Fruit fly (Drosophila melanogaster) whole organism, embryonic: ENCODE data around the gene CG5498.

Experiments
- Bteb2 ChIP-seq: fragments of 200-800 bp; sonication (Bioruptor generic); optimal IDR thresholded peaks from 2 replicates; lab custom pipeline; 2016; ENCODE audit warnings: missing biosample characterization, missing genetic modification characterization
- CG10654 ChIP-seq: fragments of 200-800 bp; sonication (Bioruptor generic); optimal IDR thresholded peaks from 2 replicates; lab custom pipeline; 2016; ENCODE audit warnings: missing biosample characterization, missing genetic modification characterization
- CG12155 ChIP-seq: fragments of 200-800 bp; sonication (Bioruptor generic); optimal IDR thresholded peaks from 3 replicates; lab custom pipeline; 2016; ENCODE audit warnings: missing biosample characterization, missing genetic modification characterization
- CG12236 ChIP-seq: fragments of 200-800 bp; sonication (Bioruptor generic); optimal IDR thresholded peaks from 2 replicates; lab custom pipeline; 2016; ENCODE audit warnings: missing biosample characterization, missing genetic modification characterization
- CG12299 ChIP-seq: fragments of 200-800 bp; sonication (Bioruptor generic); optimal IDR thresholded peaks from 2 replicates; lab custom pipeline; 2018; ENCODE audit warnings: missing biosample characterization, mild to moderate bottlenecking, missing genetic modification characterization
- CG17186 ChIP-seq: fragments of 200-800 bp; sonication (Bioruptor generic); optimal IDR thresholded peaks from 3 replicates; lab custom pipeline; 2017; ENCODE audit warnings: missing biosample characterization, missing genetic modification reagents, missing genetic modification characterization
- CG17568 ChIP-seq: fragments of 200-800 bp; sonication (Bioruptor generic); optimal IDR thresholded peaks from 2 replicates; lab custom pipeline; 2018; ENCODE audit warnings: missing biosample characterization, mild to moderate bottlenecking, missing genetic modification characterization, moderate library complexity
- CG33213 ChIP-seq: fragments of 200-800 bp; sonication (Bioruptor generic); optimal IDR thresholded peaks from 3 replicates; lab custom pipeline; 2016; ENCODE audit warnings: missing biosample characterization, missing genetic modification characterization
- CG3726 ChIP-seq: fragments of 200-800 bp; sonication (Bioruptor generic); IDR thresholded peaks from 3 replicates; pipeline ENCODE4, ENCODE4 v1.3.6; 2022; ENCODE audit warnings: missing biosample characterization, missing genetic modification characterization
- CG6854 ChIP-seq: fragments of 200-800 bp; sonication (Bioruptor generic); optimal IDR thresholded peaks from 3 replicates; lab custom pipeline; 2017; ENCODE audit warnings: missing biosample characterization, mild to moderate bottlenecking, missing genetic modification characterization
- CG7963 ChIP-seq: fragments of 200-800 bp; sonication (Bioruptor generic); IDR thresholded peaks from 3 replicates; pipeline ENCODE4 v1.3.6; 2022; ENCODE audit warnings: missing biosample characterization, missing genetic modification characterization; ENCODE audit not compliant: partially characterized antibody
- CG8290 ChIP-seq, 3 experiments: fragments of 200-800 bp; sonication (Bioruptor generic); optimal IDR thresholded peaks; 2 replicates each; lab custom pipeline; 2016 to 2019; ENCODE audit warnings: missing biosample characterization in 3 of 3, missing genetic modification characterization in 3 of 3, mild to moderate bottlenecking in 2 of 3, moderate library complexity in 1 of 3
- CG8478 ChIP-seq: fragments of >200 bp; optimal IDR thresholded peaks from 2 replicates; lab custom pipeline; 2018
- CG8765 ChIP-seq: fragments of 200-800 bp; sonication (Bioruptor generic); IDR thresholded peaks from 2 replicates; pipeline ENCODE4 v1.3.6; 2022; ENCODE audit warnings: missing biosample characterization, missing genetic modification characterization
- CG8924 ChIP-seq: fragments of 200-800 bp; optimal IDR thresholded peaks from 3 replicates; lab custom pipeline; 2019; ENCODE audit warnings: missing biosample characterization, mild to moderate bottlenecking, missing genetic modification characterization, moderate library complexity
- CG9727 ChIP-seq: fragments of 200-800 bp; sonication (Bioruptor generic); optimal IDR thresholded peaks from 3 replicates; lab custom pipeline; 2017; ENCODE audit warnings: missing biosample characterization, mild to moderate bottlenecking, missing genetic modification characterization
- CG9876 ChIP-seq: fragments of 200-800 bp; sonication (Bioruptor generic); optimal IDR thresholded peaks from 2 replicates; lab custom pipeline; 2016; ENCODE audit warnings: missing biosample characterization, missing genetic modification characterization
- Dll ChIP-seq: fragments of 200-800 bp; sonication (Bioruptor generic); IDR thresholded peaks from 4 replicates; pipeline ENCODE4 v1.3.6; 2022; ENCODE audit warnings: missing biosample characterization, missing genetic modification characterization; ENCODE audit not compliant: partially characterized antibody
- Doc3 ChIP-seq: fragments of 200-800 bp; sonication (Bioruptor generic); IDR thresholded peaks from 3 replicates; pipeline ENCODE4 v1.3.6; 2022; ENCODE audit warnings: missing biosample characterization, missing genetic modification characterization; ENCODE audit not compliant: partially characterized antibody
- E2f1 ChIP-seq: fragments of 200-800 bp; sonication (Bioruptor generic); IDR thresholded peaks from 2 replicates; pipeline ENCODE4 v1.3.6; 2022; ENCODE audit warnings: missing biosample characterization, missing genetic modification characterization
- Gug ChIP-seq: fragments of 200-800 bp; sonication (Bioruptor generic); IDR thresholded peaks from 4 replicates; pipeline ENCODE4 v1.3.6; 2022; ENCODE audit warnings: missing biosample characterization, missing genetic modification characterization
- Hmr ChIP-seq: fragments of 200-800 bp; sonication (Bioruptor generic); optimal IDR thresholded peaks from 3 replicates; lab custom pipeline; 2017; ENCODE audit warnings: mild to moderate bottlenecking, missing biosample characterization, missing genetic modification reagents, missing genetic modification characterization
- Hr78 ChIP-seq, 2 experiments: fragments of 200-800 bp in 1 of 2; fragments of >200 bp in 1 of 2; sonication (Bioruptor generic) in 1 of 2; optimal IDR thresholded peaks; 2 replicates each; lab custom pipeline; 2017 to 2019; ENCODE audit warnings: missing biosample characterization in 2 of 2, missing genetic modification characterization in 2 of 2, mild to moderate bottlenecking in 1 of 2, moderate library complexity in 1 of 2
- Neu2 ChIP-seq: fragments of 200-800 bp; sonication (Bioruptor generic); optimal IDR thresholded peaks from 3 replicates; lab custom pipeline; 2016; ENCODE audit warnings: missing biosample characterization, missing genetic modification characterization, borderline replicate concordance
- Nf-YB ChIP-seq: fragments of 200-800 bp; sonication (Bioruptor generic); optimal IDR thresholded peaks from 3 replicates; lab custom pipeline; 2019; ENCODE audit warnings: missing biosample characterization, mild to moderate bottlenecking, missing genetic modification characterization, moderate library complexity
- Opbp ChIP-seq: fragments of 200-800 bp; sonication (Bioruptor generic); IDR thresholded peaks from 3 replicates; pipeline ENCODE4 v1.3.6; 2022; ENCODE audit warnings: missing biosample characterization, missing genetic modification characterization; ENCODE audit not compliant: partially characterized antibody
- Optix ChIP-seq: fragments of 200-800 bp; sonication (Bioruptor generic); IDR thresholded peaks from 3 replicates; pipeline ENCODE4 v1.3.6; 2022; ENCODE audit warnings: missing biosample characterization, missing genetic modification characterization
- Pdp1 ChIP-seq, 2 experiments: fragments of 200-800 bp; sonication (Bioruptor generic); optimal IDR thresholded peaks; 3 replicates each; lab custom pipeline; 2016; ENCODE audit warnings: missing biosample characterization in 2 of 2, missing genetic modification characterization in 2 of 2, mild to moderate bottlenecking in 1 of 2, moderate library complexity in 1 of 2
- Sox100B ChIP-seq: fragments of 200-800 bp; sonication (Bioruptor generic); optimal IDR thresholded peaks from 3 replicates; lab custom pipeline; 2018; ENCODE audit warnings: missing biosample characterization, mild to moderate bottlenecking, missing genetic modification characterization
- Stat92E ChIP-seq, 3 experiments: fragments of >200 bp in 2 of 3; fragments of 200-800 bp in 1 of 3; sonication (Bioruptor generic) in 1 of 3; optimal IDR thresholded peaks; 2 replicates each; lab custom pipeline; 2017 to 2019; ENCODE audit warnings: missing biosample characterization in 3 of 3, missing genetic modification characterization in 3 of 3, mild to moderate bottlenecking in 1 of 3, moderate library complexity in 1 of 3
- ab ChIP-seq: fragments of 200-800 bp; sonication (Bioruptor generic); optimal IDR thresholded peaks from 2 replicates; lab custom pipeline; 2016; ENCODE audit warnings: missing biosample characterization, missing genetic modification characterization
- amos ChIP-seq: fragments of 200-800 bp; sonication (Bioruptor generic); IDR thresholded peaks from 2 replicates; pipeline ENCODE4 v1.3.6; 2022; ENCODE audit warnings: missing biosample characterization, missing genetic modification characterization; ENCODE audit not compliant: partially characterized antibody
- ci ChIP-seq: fragments of 200-800 bp; sonication (Bioruptor generic); IDR thresholded peaks from 3 replicates; pipeline ENCODE4 v1.3.6; 2022; ENCODE audit warnings: missing biosample characterization, missing genetic modification characterization
- cwo ChIP-seq: fragments of 200-800 bp; sonication (Bioruptor generic); optimal IDR thresholded peaks from 3 replicates; lab custom pipeline; 2017; ENCODE audit warnings: missing biosample characterization, missing genetic modification characterization, mild to moderate bottlenecking, moderate library complexity, missing genetic modification reagents
- dati ChIP-seq: fragments of 200-800 bp; sonication (Bioruptor generic); IDR thresholded peaks from 2 replicates; pipeline ENCODE4 v1.3.6; 2022; ENCODE audit warnings: missing biosample characterization, missing genetic modification characterization
- ems ChIP-seq: fragments of 200-800 bp; sonication (Bioruptor generic); optimal IDR thresholded peaks from 3 replicates; lab custom pipeline; 2016; ENCODE audit warnings: missing biosample characterization, missing genetic modification characterization
- fu2 ChIP-seq: fragments of 200-800 bp; sonication (Bioruptor generic); optimal IDR thresholded peaks from 2 replicates; lab custom pipeline; 2016; ENCODE audit warnings: missing biosample characterization, missing genetic modification characterization
- grn ChIP-seq: fragments of 200-800 bp; sonication (Bioruptor generic); optimal IDR thresholded peaks from 3 replicates; lab custom pipeline; 2017; ENCODE audit warnings: missing biosample characterization, missing genetic modification characterization
- gsb ChIP-seq: fragments of 200-800 bp; sonication (Bioruptor generic); IDR thresholded peaks from 2 replicates; pipeline ENCODE4 v1.3.6; 2022; ENCODE audit warnings: missing biosample characterization, missing genetic modification characterization
- inv ChIP-seq: fragments of 200-800 bp; sonication (Bioruptor generic); IDR thresholded peaks from 2 replicates; pipeline ENCODE4 v1.3.6; 2022; ENCODE audit warnings: missing biosample characterization, missing genetic modification characterization; ENCODE audit not compliant: partially characterized antibody
- rib ChIP-seq: fragments of 200-800 bp; sonication (Bioruptor generic); IDR thresholded peaks from 2 replicates; pipeline ENCODE4 v1.3.6; 2022; ENCODE audit warnings: missing biosample characterization, missing genetic modification characterization
- run ChIP-seq: fragments of 200-800 bp; sonication (Bioruptor generic); optimal IDR thresholded peaks from 3 replicates; lab custom pipeline; 2018; ENCODE audit warnings: missing biosample characterization, mild to moderate bottlenecking, missing genetic modification characterization
- sens-2 ChIP-seq: fragments of 200-800 bp; sonication (Bioruptor generic); IDR thresholded peaks from 2 replicates; pipeline ENCODE4 v1.3.6; 2022; ENCODE audit warnings: missing biosample characterization, missing genetic modification characterization
- sob ChIP-seq: fragments of 200-800 bp; sonication (Bioruptor generic); IDR thresholded peaks from 2 replicates; pipeline ENCODE4 v1.3.6; 2022; ENCODE audit warnings: missing biosample characterization, missing genetic modification characterization
- tll ChIP-seq, 2 experiments: fragments of 200-800 bp in 1 of 2; fragments of >200 bp in 1 of 2; sonication (Bioruptor generic) in 1 of 2; optimal IDR thresholded peaks; 2 replicates each; lab custom pipeline; 2017 to 2019; ENCODE audit warnings: missing biosample characterization in 2 of 2, missing genetic modification characterization in 2 of 2, mild to moderate bottlenecking in 1 of 2, moderate library complexity in 1 of 2
- wek ChIP-seq: fragments of 200-800 bp; sonication (Bioruptor generic); optimal IDR thresholded peaks from 3 replicates; lab custom pipeline; 2018; ENCODE audit warnings: missing biosample characterization, mild to moderate bottlenecking, missing genetic modification characterization, moderate library complexity
- yki ChIP-seq: fragments of >200 bp; optimal IDR thresholded peaks from 3 replicates; lab custom pipeline; 2018
- z ChIP-seq: fragments of 200-800 bp; sonication (Bioruptor generic); IDR thresholded peaks from 3 replicates; pipeline ENCODE4 v1.3.6; 2022; ENCODE audit warnings: missing biosample characterization, missing genetic modification characterization

Gene CG5498

DNA sequence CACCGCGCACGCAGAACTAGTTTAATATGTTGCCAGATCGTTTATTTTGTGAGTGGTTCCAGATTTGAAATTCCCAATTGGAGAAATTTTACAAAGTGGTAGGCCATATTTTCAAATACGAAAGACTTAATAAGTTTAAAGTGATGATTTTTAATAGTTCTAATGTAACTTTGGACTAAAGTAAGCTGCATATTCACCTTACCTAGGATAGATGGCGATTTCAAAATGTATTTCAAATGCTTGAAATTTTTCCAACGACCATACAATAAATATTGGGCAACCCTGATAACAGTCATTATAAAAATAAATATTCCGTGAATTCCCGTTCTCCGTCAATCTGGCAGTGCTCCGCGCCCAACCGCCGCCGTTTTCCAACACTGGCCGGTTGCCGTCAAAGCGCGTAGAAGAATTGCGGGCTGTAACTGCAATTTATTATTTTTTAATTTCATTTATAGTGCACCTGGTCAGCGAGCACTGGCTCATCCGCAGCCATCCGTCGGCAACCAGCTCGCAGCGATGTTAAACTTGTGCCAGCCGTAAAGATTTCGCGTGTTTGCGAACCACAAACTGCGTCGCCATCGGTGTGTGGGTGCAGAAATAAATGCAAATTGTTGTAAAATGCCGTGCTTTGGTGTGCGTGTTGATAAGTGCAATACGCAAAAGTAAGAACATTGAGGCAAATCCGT, 7.9 kb downstream of the CG5498 start, which contains the start of the genes Ide and RhoBTB (continued):
- TF ChIP-seq ab (GFP tag; lab: Kevin White, UChicago) (peak; percentile 61), CG9727 (GFP tag; lab: Kevin White, UChicago) (peak; percentile 77), ci (GFP tag; lab: Robert Waterston, UW) (peak; percentile 27; the same call in 1 of the 3 replicates), CG9876 (peak; percentile 85), Opbp (GFP tag; lab: Robert Waterston, UW) (no peak), wek (GFP tag; lab: Kevin White, UChicago) (peak; percentile 37), Stat92E (GFP tag; optimal IDR thresholded peaks at IDR 0.05; lab: Kevin White, UChicago) (no peak), CG12155 (peak; percentile 86), sens-2 (GFP tag; lab: Robert Waterston, UW) (0 out of 2 replicates have a peak, but pooled peaks have one; percentile 14), Neu2 (GFP tag; lab: Kevin White, UChicago) (no peak), CG12236 (GFP tag; lab: Kevin White, UChicago) (peak; percentile 67), cwo (GFP tag; lab: Kevin White, UChicago) (peak; percentile 58), CG8765 (peak; percentile 66; the same call in 1 of the 2 replicates), Sox100B (no peak), CG33213 (GFP tag; lab: Kevin White, UChicago) (peak; percentile 81), sob (GFP tag; lab: Robert Waterston, UW) (peak; percentile 81), run (tag; lab: Kevin White, UChicago) (no peak), Doc3 (no peak), rib (GFP tag; lab: Robert Waterston, UW) (peak; percentile 32; the same call in 1 of the 2 replicates), inv (GFP tag; lab: Robert Waterston, UW) (no peak), Gug (GFP tag; lab: Robert Waterston, UW) (peak; percentile 81; the same call in 2 of the 4 replicates), Pdp1 (GFP tag; optimal IDR thresholded peaks at IDR 0.05; lab: Kevin White, UChicago) (peak; percentile 80 to 90), CG12299 (tag; lab: Kevin White, UChicago) (peak; percentile 27), Optix (no peak), yki (lab: Kevin White, UChicago) (no peak), Hmr (GFP tag; lab: Kevin White, UChicago) (peak; percentile 83), gsb (GFP tag; lab: Robert Waterston, UW) (no peak), z (GFP tag; lab: Robert Waterston, UW) (no peak), Bteb2 (peak; percentile 76), CG7963 (GFP tag; lab: Robert Waterston, UW) (no peak), tll (GFP tag; optimal IDR thresholded peaks at IDR 0.05; lab: Kevin White, UChicago) (peak in 1 of 2 experiments; percentile 16), Hr78 (GFP tag; optimal IDR thresholded peaks at IDR 0.05; lab: Kevin White, UChicago) (no peak), Dll (GFP tag; lab: Robert Waterston, UW) (no peak), ems (GFP tag; lab: Kevin White, UChicago) (peak; percentile 77), amos (GFP tag; lab: Robert Waterston, UW) (0 out of 2 replicates have a peak, but pooled peaks have one; percentile 10), CG8290 (GFP tag; optimal IDR thresholded peaks at IDR 0.05; lab: Kevin White, UChicago) (peak; percentile 71), CG8290 (tag; optimal IDR thresholded peaks at IDR 0.05; lab: Kevin White, UChicago) (peak in 1 of 2 experiments; percentile 15), CG8478 (peak; percentile 10), CG6854 (GFP tag; lab: Kevin White, UChicago) (no peak), CG3726 (GFP tag; lab: Robert Waterston, UW) (no peak), CG8924 (peak; percentile 76), dati (no peak), Nf-YB (peak; percentile 48), CG17186 (GFP tag; lab: Kevin White, UChicago) (peak; percentile 15), CG10654 (GFP tag; lab: Kevin White, UChicago) (peak; percentile 81), CG17568 (no peak), E2f1 (GFP tag; lab: Robert Waterston, UW) (peak; percentile 46; the same call in 1 of the 2 replicates), grn (GFP tag; lab: Kevin White, UChicago) (no peak), fu2 (GFP tag; lab: Kevin White, UChicago) (peak; percentile 92)
